Fruit fly (Drosophila melanogaster) whole organism, embryonic: ENCODE results near the gene comm.

ENCODE experiments used
- Abd-B ChIP-seq: fragments of 200-800 bp; sonication (Bioruptor generic); optimal IDR thresholded peaks from 2 replicates; lab custom pipeline; 2018; ENCODE audit warnings: missing biosample characterization, mild to moderate bottlenecking, missing genetic modification characterization, moderate library complexity
- Awh ChIP-seq: fragments of 200-800 bp; sonication (Bioruptor generic); IDR thresholded peaks from 2 replicates; pipeline ENCODE4, ENCODE4 v1.3.6; 2022; ENCODE audit warnings: missing biosample characterization, missing genetic modification characterization
- B-H2 ChIP-seq: fragments of 200-800 bp; sonication (Bioruptor generic); optimal IDR thresholded peaks from 2 replicates; lab custom pipeline; 2018; ENCODE audit warnings: missing biosample characterization, mild to moderate bottlenecking, missing genetic modification characterization
- C15 ChIP-seq: fragments of 200-800 bp; sonication (Bioruptor generic); IDR thresholded peaks from 3 replicates; pipeline ENCODE4 v1.3.6; 2022; ENCODE audit warnings: missing biosample characterization, missing genetic modification characterization
- CG10543 ChIP-seq: fragments of 200-800 bp; sonication (Bioruptor generic); optimal IDR thresholded peaks from 3 replicates; lab custom pipeline; 2017; ENCODE audit warnings: missing biosample characterization, mild to moderate bottlenecking, missing genetic modification characterization, moderate library complexity
- CG11093 ChIP-seq: fragments of 200-800 bp; sonication (Bioruptor generic); IDR thresholded peaks from 3 replicates; pipeline ENCODE4 v1.3.6; 2022; ENCODE audit warnings: missing biosample characterization, missing genetic modification characterization
- CG12236 ChIP-seq: fragments of 200-800 bp; sonication (Bioruptor generic); optimal IDR thresholded peaks from 2 replicates; lab custom pipeline; 2016; ENCODE audit warnings: missing biosample characterization, missing genetic modification characterization
- CG12659 ChIP-seq: fragments of 200-800 bp; sonication (Bioruptor generic); optimal IDR thresholded peaks from 3 replicates; lab custom pipeline; 2017; ENCODE audit warnings: mild to moderate bottlenecking, missing biosample characterization, missing genetic modification reagents, missing genetic modification characterization
- CG12769 ChIP-seq: fragments of 200-800 bp; sonication (Bioruptor generic); optimal IDR thresholded peaks from 2 replicates; lab custom pipeline; 2019; ENCODE audit warnings: missing biosample characterization, mild to moderate bottlenecking, missing genetic modification characterization, moderate library complexity
- CG18262 ChIP-seq: fragments of 200-800 bp; optimal IDR thresholded peaks from 3 replicates; lab custom pipeline; 2019; ENCODE audit warnings: missing biosample characterization, mild to moderate bottlenecking, missing genetic modification characterization, moderate library complexity
- CG1832 ChIP-seq: fragments of 200-800 bp; sonication (Bioruptor generic); optimal IDR thresholded peaks from 2 replicates; lab custom pipeline; 2017; ENCODE audit warnings: missing biosample characterization, mild to moderate bottlenecking, missing genetic modification characterization, inconsistent platforms
- CG3847 ChIP-seq: fragments of 200-800 bp; sonication (Bioruptor generic); IDR thresholded peaks from 2 replicates; pipeline ENCODE4 v1.3.6; 2022; ENCODE audit warnings: missing biosample characterization, missing genetic modification characterization
- CG3995 ChIP-seq: fragments of 200-800 bp; sonication (Bioruptor generic); optimal IDR thresholded peaks from 3 replicates; lab custom pipeline; 2016; ENCODE audit warnings: missing biosample characterization, missing genetic modification characterization
- CG5953 ChIP-seq: fragments of 200-800 bp; sonication (Bioruptor generic); IDR thresholded peaks from 2 replicates; pipeline ENCODE4 v1.3.6; 2022; ENCODE audit warnings: missing biosample characterization, missing genetic modification characterization
- CG6765 ChIP-seq: fragments of 200-800 bp; sonication (Bioruptor generic); optimal IDR thresholded peaks from 3 replicates; lab custom pipeline; 2017; ENCODE audit warnings: missing biosample characterization, mild to moderate bottlenecking, missing genetic modification characterization
- CG7839 ChIP-seq: fragments of 200-800 bp; sonication (Bioruptor generic); optimal IDR thresholded peaks from 3 replicates; lab custom pipeline; 2018; ENCODE audit warnings: missing biosample characterization, mild to moderate bottlenecking, missing genetic modification characterization, moderate library complexity
- CG7987 ChIP-seq: fragments of 200-800 bp; sonication (Bioruptor generic); optimal IDR thresholded peaks from 2 replicates; lab custom pipeline; 2018; ENCODE audit warnings: missing biosample characterization, mild to moderate bottlenecking, missing genetic modification characterization, moderate library complexity
- CG8281 ChIP-seq: fragments of 200-800 bp; sonication (Bioruptor generic); optimal IDR thresholded peaks from 2 replicates; lab custom pipeline; 2018; ENCODE audit warnings: missing biosample characterization, mild to moderate bottlenecking, missing genetic modification characterization, moderate library complexity
- CG8478 ChIP-seq: fragments of >200 bp; optimal IDR thresholded peaks from 2 replicates; lab custom pipeline; 2018
- CG8924 ChIP-seq: fragments of 200-800 bp; optimal IDR thresholded peaks from 3 replicates; lab custom pipeline; 2019; ENCODE audit warnings: missing biosample characterization, mild to moderate bottlenecking, missing genetic modification characterization, moderate library complexity
- CG9727 ChIP-seq: fragments of 200-800 bp; sonication (Bioruptor generic); optimal IDR thresholded peaks from 3 replicates; lab custom pipeline; 2017; ENCODE audit warnings: missing biosample characterization, mild to moderate bottlenecking, missing genetic modification characterization
- CTCF ChIP-seq: fragments of 200-800 bp; sonication (Bioruptor generic); optimal IDR thresholded peaks from 2 replicates; lab custom pipeline; 2017; ENCODE audit warnings: missing biosample characterization, mild to moderate bottlenecking, missing genetic modification characterization, moderate library complexity
- Camta ChIP-seq: fragments of 200-800 bp; sonication (Bioruptor generic); optimal IDR thresholded peaks from 2 replicates; lab custom pipeline; 2016; ENCODE audit warnings: missing biosample characterization, missing genetic modification characterization
- CkIIα-i1 ChIP-seq: fragments of 200-800 bp; sonication (Bioruptor generic); IDR thresholded peaks from 2 replicates; pipeline ENCODE4 v1.3.6; 2022; ENCODE audit warnings: missing biosample characterization, missing genetic modification characterization
- CrebB ChIP-seq: fragments of 200-800 bp; sonication (Bioruptor generic); optimal IDR thresholded peaks from 3 replicates; lab custom pipeline; 2018; ENCODE audit warnings: missing biosample characterization, mild to moderate bottlenecking, missing genetic modification characterization
- Hey ChIP-seq: fragments of 200-800 bp; sonication (Bioruptor generic); optimal IDR thresholded peaks from 3 replicates; lab custom pipeline; 2018; ENCODE audit warnings: missing biosample characterization, mild to moderate bottlenecking, missing genetic modification characterization
- Hmr ChIP-seq: fragments of 200-800 bp; sonication (Bioruptor generic); optimal IDR thresholded peaks from 3 replicates; lab custom pipeline; 2017; ENCODE audit warnings: mild to moderate bottlenecking, missing biosample characterization, missing genetic modification reagents, missing genetic modification characterization
- MESR4 ChIP-seq: fragments of 200-800 bp; sonication (Bioruptor generic); optimal IDR thresholded peaks from 2 replicates; lab custom pipeline; 2018; ENCODE audit warnings: missing biosample characterization, mild to moderate bottlenecking, missing genetic modification characterization, moderate library complexity
- Mad ChIP-seq: fragments of 200-800 bp; sonication (Bioruptor generic); optimal IDR thresholded peaks from 2 replicates; lab custom pipeline; 2016; ENCODE audit warnings: missing biosample characterization, missing genetic modification characterization
- Neu2 ChIP-seq: fragments of 200-800 bp; sonication (Bioruptor generic); optimal IDR thresholded peaks from 3 replicates; lab custom pipeline; 2016; ENCODE audit warnings: missing biosample characterization, missing genetic modification characterization, borderline replicate concordance
- Stat92E ChIP-seq, 3 experiments: fragments of >200 bp in 2 of 3; fragments of 200-800 bp in 1 of 3; sonication (Bioruptor generic) in 1 of 3; optimal IDR thresholded peaks; 2 replicates each; lab custom pipeline; 2017 to 2019; ENCODE audit warnings: missing biosample characterization in 3 of 3, missing genetic modification characterization in 3 of 3, mild to moderate bottlenecking in 1 of 3, moderate library complexity in 1 of 3
- Xrp1 ChIP-seq: fragments of 200-800 bp; sonication (Bioruptor generic); IDR thresholded peaks from 2 replicates; pipeline ENCODE4 v1.3.6; 2022; ENCODE audit warnings: missing biosample characterization, missing genetic modification characterization
- disco-r ChIP-seq: fragments of 200-800 bp; sonication (Bioruptor generic); optimal IDR thresholded peaks from 2 replicates; lab custom pipeline; 2016; ENCODE audit warnings: missing biosample characterization, missing genetic modification characterization
- dpn ChIP-seq, 2 experiments: fragments of 200-800 bp; sonication (Bioruptor generic); optimal IDR thresholded peaks; 3 replicates each; lab custom pipeline; 2016; ENCODE audit warnings: missing biosample characterization in 2 of 2, missing genetic modification characterization in 2 of 2
- fd64A ChIP-seq: fragments of 200-800 bp; sonication (Bioruptor generic); optimal IDR thresholded peaks from 3 replicates; lab custom pipeline; 2018; ENCODE audit warnings: missing biosample characterization, mild to moderate bottlenecking, missing genetic modification characterization
- gro ChIP-seq: fragments of 200-800 bp; sonication (Bioruptor generic); optimal IDR thresholded peaks from 2 replicates; lab custom pipeline; 2016; ENCODE audit warnings: missing biosample characterization, missing genetic modification characterization
- gsb-n ChIP-seq: fragments of 200-800 bp; sonication (Bioruptor generic); optimal IDR thresholded peaks from 3 replicates; lab custom pipeline; 2018; ENCODE audit warnings: missing biosample characterization, mild to moderate bottlenecking, missing genetic modification characterization
- gt ChIP-seq: fragments of 200-800 bp; sonication (Bioruptor generic); IDR thresholded peaks from 2 replicates; pipeline ENCODE4 v1.3.6; 2022; ENCODE audit warnings: missing biosample characterization, missing genetic modification characterization
- her ChIP-seq: fragments of 200-800 bp; sonication (Bioruptor generic); optimal IDR thresholded peaks from 2 replicates; lab custom pipeline; 2016; ENCODE audit warnings: missing biosample characterization, missing genetic modification characterization
- kay ChIP-seq: fragments of 200-800 bp; sonication (Bioruptor generic); optimal IDR thresholded peaks from 2 replicates; lab custom pipeline; 2016; ENCODE audit warnings: missing biosample characterization, missing genetic modification characterization
- kni ChIP-seq: fragments of 200-800 bp; sonication (Bioruptor generic); optimal IDR thresholded peaks from 3 replicates; lab custom pipeline; 2017; ENCODE audit warnings: mild to moderate bottlenecking, missing biosample characterization, missing genetic modification reagents, missing genetic modification characterization
- nom ChIP-seq: fragments of 200-800 bp; sonication (Bioruptor generic); optimal IDR thresholded peaks from 2 replicates; lab custom pipeline; 2017; ENCODE audit warnings: missing biosample characterization, missing genetic modification characterization, mild to moderate bottlenecking, moderate library complexity, missing genetic modification reagents
- oc ChIP-seq: fragments of 200-800 bp; sonication (Bioruptor generic); optimal IDR thresholded peaks from 2 replicates; lab custom pipeline; 2018; ENCODE audit warnings: missing biosample characterization, mild to moderate bottlenecking, missing genetic modification characterization, moderate library complexity
- pho ChIP-seq: fragments of 200-800 bp; sonication (Bioruptor generic); optimal IDR thresholded peaks from 2 replicates; lab custom pipeline; 2016; ENCODE audit warnings: missing biosample characterization, missing genetic modification characterization
- pros ChIP-seq: fragments of 200-800 bp; sonication (Bioruptor generic); optimal IDR thresholded peaks from 3 replicates; lab custom pipeline; 2019; ENCODE audit warnings: missing biosample characterization, mild to moderate bottlenecking, missing genetic modification characterization, moderate library complexity
- psq ChIP-seq: fragments of 200-800 bp; sonication (Bioruptor generic); optimal IDR thresholded peaks from 2 replicates; lab custom pipeline; 2017; ENCODE audit warnings: missing biosample characterization, missing genetic modification characterization
- rib ChIP-seq: fragments of 200-800 bp; sonication (Bioruptor generic); IDR thresholded peaks from 2 replicates; pipeline ENCODE4 v1.3.6; 2022; ENCODE audit warnings: missing biosample characterization, missing genetic modification characterization
- run ChIP-seq: fragments of 200-800 bp; sonication (Bioruptor generic); optimal IDR thresholded peaks from 3 replicates; lab custom pipeline; 2018; ENCODE audit warnings: missing biosample characterization, mild to moderate bottlenecking, missing genetic modification characterization
- sd ChIP-seq: fragments of 200-800 bp; sonication (Bioruptor generic); optimal IDR thresholded peaks from 3 replicates; lab custom pipeline; 2018; ENCODE audit warnings: missing biosample characterization, mild to moderate bottlenecking, missing genetic modification characterization, moderate library complexity
- slp2 ChIP-seq: fragments of 200-800 bp; sonication (Bioruptor generic); optimal IDR thresholded peaks from 2 replicates; lab custom pipeline; 2016; ENCODE audit warnings: missing biosample characterization, missing genetic modification characterization
- sob ChIP-seq: fragments of 200-800 bp; sonication (Bioruptor generic); IDR thresholded peaks from 2 replicates; pipeline ENCODE4 v1.3.6; 2022; ENCODE audit warnings: missing biosample characterization, missing genetic modification characterization
- ttk ChIP-seq: fragments of 200-800 bp; sonication (Bioruptor generic); IDR thresholded peaks from 2 replicates; pipeline ENCODE4 v2.1.2; 2022; ENCODE audit warnings: missing biosample characterization, missing genetic modification characterization

comm gene

dm6 chr3L:15741843-15742242 is 13.6 kb upstream of the comm start (continued):
- TF ChIP-seq nom (GFP tag; lab: Kevin White, UChicago) (no peak), kay (GFP tag; lab: Kevin White, UChicago) (no peak), Neu2 (GFP tag; lab: Kevin White, UChicago) (no peak), sob (GFP tag; lab: Robert Waterston, UW) (no peak), Mad (GFP tag; lab: Kevin White, UChicago) (no peak), gsb-n (tag; lab: Kevin White, UChicago) (no peak), her (GFP tag; lab: Kevin White, UChicago) (no peak), Hey (tag; lab: Kevin White, UChicago) (no peak), B-H2 (GFP tag; lab: Kevin White, UChicago) (no peak), CG8478 (lab: Kevin White, UChicago) (no peak), gro (GFP tag; lab: Kevin White, UChicago) (no peak), CkIIα-i1 (GFP tag; lab: Robert Waterston, UW) (no peak), CG3995 (GFP tag; lab: Kevin White, UChicago) (no peak), CG12659 (GFP tag; lab: Kevin White, UChicago) (no peak), CG11093 (GFP tag; lab: Robert Waterston, UW) (no peak), ttk (no peak), gt (no peak), Abd-B (GFP tag; lab: Kevin White, UChicago) (no peak), Hmr (GFP tag; lab: Kevin White, UChicago) (peak; percentile 45), CG9727 (no peak), CG3847 (GFP tag; lab: Robert Waterston, UW) (no peak), CG7839 (no peak), CrebB (no peak), CG7987 (GFP tag; lab: Kevin White, UChicago) (no peak), CG6765 (peak; percentile 53), CG18262 (tag; lab: Kevin White, UChicago) (no peak), fd64A (GFP tag; lab: Kevin White, UChicago) (peak; percentile 5), CG10543 (GFP tag; lab: Kevin White, UChicago) (no peak), CG8281 (tag; lab: Kevin White, UChicago) (no peak)

DNA sequence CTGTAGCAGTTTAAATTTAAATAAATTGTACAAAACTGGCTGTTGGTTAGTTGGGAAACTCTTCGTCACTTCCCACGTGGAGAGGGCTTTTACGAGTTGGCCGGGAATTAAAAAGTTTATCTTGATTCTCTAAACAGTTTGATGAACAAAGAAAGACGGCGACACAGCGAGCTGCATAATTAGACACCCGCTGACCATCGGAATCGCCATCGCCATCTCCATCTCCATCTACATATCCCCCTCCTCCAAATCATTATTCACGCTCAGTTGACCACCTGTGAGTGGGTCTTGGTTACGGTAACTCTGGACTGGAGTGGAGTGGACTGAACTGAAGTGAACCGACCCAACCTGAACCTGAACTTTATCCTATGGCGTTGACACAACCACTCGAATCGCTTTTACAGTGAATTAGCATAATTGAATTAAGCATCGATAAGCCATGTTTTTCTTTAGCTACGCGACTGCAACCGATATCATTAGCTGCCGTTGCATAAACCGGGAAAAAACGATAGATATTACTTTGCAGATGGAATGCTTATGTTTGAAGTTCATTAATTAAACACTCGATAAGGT is 12.6 kb upstream of the comm start:
- TF ChIP-seq CG8924 (tag; lab: Kevin White, UChicago) (no peak), Camta (GFP tag; lab: Kevin White, UChicago) (no peak), Xrp1 (GFP tag; lab: Robert Waterston, UW) (0 out of 2 replicates have a peak, but pooled peaks have one; percentile 6), CG12236 (GFP tag; lab: Kevin White, UChicago) (no peak), CG12769 (tag; lab: Kevin White, UChicago) (peak; percentile 57), CG1832 (no peak), C15 (GFP tag; lab: Robert Waterston, UW) (no peak), rib (no peak), CTCF (no peak), MESR4 (no peak), psq (GFP tag; lab: Kevin White, UChicago) (no peak), run (tag; lab: Kevin White, UChicago) (peak; percentile 37), CG5953 (no peak), CG9727 (no peak), Stat92E (GFP tag; optimal IDR thresholded peaks at IDR 0.05; lab: Kevin White, UChicago) (no peak), Awh (peak; percentile 81), disco-r (GFP tag; lab: Kevin White, UChicago) (no peak), sd (tag; lab: Kevin White, UChicago) (peak; percentile 15), kni (GFP tag; lab: Kevin White, UChicago) (peak; percentile 69), dpn (GFP tag; optimal IDR thresholded peaks at IDR 0.05; lab: Kevin White, UChicago) (no peak), pros (GFP tag; lab: Kevin White, UChicago) (peak; percentile 13), oc (tag; lab: Kevin White, UChicago) (peak; percentile 86), Neu2 (GFP tag; lab: Kevin White, UChicago) (no peak), slp2 (GFP tag; lab: Kevin White, UChicago) (no peak), pho (GFP tag; lab: Kevin White, UChicago) (no peak)
